Fruit fly (Drosophila melanogaster) whole organism, embryonic: ENCODE results near the gene Rad23.

Experiments used
- Bgb ChIP-seq: fragments of 200-800 bp; sonication (Bioruptor generic); IDR thresholded peaks from 2 replicates; pipeline ENCODE4 v1.3.6; 2022; ENCODE audit warnings: missing biosample characterization, missing genetic modification characterization; ENCODE audit not compliant: partially characterized antibody
- BtbVII ChIP-seq: fragments of 200-800 bp; sonication (Bioruptor generic); optimal IDR thresholded peaks from 3 replicates; lab custom pipeline; 2017; ENCODE audit warnings: missing biosample characterization, mild to moderate bottlenecking, missing genetic modification characterization
- CG1024 ChIP-seq: fragments of 200-800 bp; sonication (Bioruptor generic); IDR thresholded peaks from 2 replicates; pipeline ENCODE4 v1.3.6; 2022; ENCODE audit warnings: missing biosample characterization, missing genetic modification characterization
- CG10267 ChIP-seq: fragments of 200-800 bp; sonication (Bioruptor generic); optimal IDR thresholded peaks from 2 replicates; lab custom pipeline; 2018; ENCODE audit warnings: missing biosample characterization, mild to moderate bottlenecking, missing genetic modification characterization, moderate library complexity
- CG12299 ChIP-seq: fragments of 200-800 bp; sonication (Bioruptor generic); optimal IDR thresholded peaks from 2 replicates; lab custom pipeline; 2018; ENCODE audit warnings: missing biosample characterization, mild to moderate bottlenecking, missing genetic modification characterization
- CG15479 ChIP-seq: fragments of 200-800 bp; sonication (Bioruptor generic); optimal IDR thresholded peaks from 3 replicates; lab custom pipeline; 2019; ENCODE audit warnings: missing biosample characterization, mild to moderate bottlenecking, missing genetic modification characterization, moderate library complexity
- CG1603 ChIP-seq: fragments of 200-800 bp; sonication (Bioruptor generic); optimal IDR thresholded peaks from 2 replicates; lab custom pipeline; 2019; ENCODE audit warnings: missing biosample characterization, mild to moderate bottlenecking, missing genetic modification characterization, moderate library complexity
- CG16813 ChIP-seq: fragments of 200-800 bp; sonication (Bioruptor generic); IDR thresholded peaks from 3 replicates; pipeline ENCODE4 v1.3.6; 2022; ENCODE audit warnings: missing biosample characterization, missing genetic modification characterization; ENCODE audit not compliant: partially characterized antibody
- CG17829 ChIP-seq: fragments of 200-800 bp; optimal IDR thresholded peaks from 2 replicates; lab custom pipeline; 2019; ENCODE audit warnings: missing biosample characterization, mild to moderate bottlenecking, missing genetic modification characterization, moderate library complexity
- CG1832 ChIP-seq: fragments of 200-800 bp; sonication (Bioruptor generic); optimal IDR thresholded peaks from 2 replicates; lab custom pipeline; 2017; ENCODE audit warnings: missing biosample characterization, mild to moderate bottlenecking, missing genetic modification characterization, inconsistent platforms
- CG2116 ChIP-seq: fragments of 200-800 bp; sonication (Bioruptor generic); optimal IDR thresholded peaks from 3 replicates; lab custom pipeline; 2018; ENCODE audit warnings: missing biosample characterization, mild to moderate bottlenecking, missing genetic modification characterization
- CG3065 ChIP-seq: fragments of 200-800 bp; sonication (Bioruptor generic); optimal IDR thresholded peaks from 2 replicates; lab custom pipeline; 2016; ENCODE audit warnings: missing biosample characterization, missing genetic modification characterization
- CG32532 ChIP-seq: fragments of 200-800 bp; sonication (Bioruptor generic); IDR thresholded peaks from 2 replicates; pipeline ENCODE4 v1.3.6; 2022; ENCODE audit warnings: missing biosample characterization, missing genetic modification characterization
- CG3847 ChIP-seq: fragments of 200-800 bp; sonication (Bioruptor generic); IDR thresholded peaks from 2 replicates; pipeline ENCODE4 v1.3.6; 2022; ENCODE audit warnings: missing biosample characterization, missing genetic modification characterization
- CG42726 ChIP-seq: fragments of 200-800 bp; sonication (Bioruptor generic); IDR thresholded peaks from 2 replicates; pipeline ENCODE4 v1.3.6; 2022; ENCODE audit warnings: missing biosample characterization, missing genetic modification characterization; ENCODE audit not compliant: partially characterized antibody
- CG43689 ChIP-seq: fragments of 200-800 bp; sonication (Bioruptor generic); IDR thresholded peaks from 2 replicates; pipeline ENCODE4 v1.3.6; 2022; ENCODE audit warnings: missing biosample characterization, missing genetic modification characterization
- CG7786 ChIP-seq: fragments of 200-800 bp; sonication (Bioruptor generic); optimal IDR thresholded peaks from 2 replicates; lab custom pipeline; 2016; ENCODE audit warnings: missing biosample characterization, missing genetic modification characterization
- CG7963 ChIP-seq: fragments of 200-800 bp; sonication (Bioruptor generic); IDR thresholded peaks from 3 replicates; pipeline ENCODE4 v1.3.6; 2022; ENCODE audit warnings: missing biosample characterization, missing genetic modification characterization; ENCODE audit not compliant: partially characterized antibody
- CG9609 ChIP-seq: fragments of 200-800 bp; sonication (Bioruptor generic); optimal IDR thresholded peaks from 3 replicates; lab custom pipeline; 2016; ENCODE audit warnings: missing biosample characterization, missing genetic modification characterization
- Camta ChIP-seq: fragments of 200-800 bp; sonication (Bioruptor generic); optimal IDR thresholded peaks from 2 replicates; lab custom pipeline; 2016; ENCODE audit warnings: missing biosample characterization, missing genetic modification characterization
- D ChIP-seq, 2 experiments: fragments of 200-800 bp in 1 of 2; fragments of >200 bp in 1 of 2; sonication (Bioruptor generic) in 1 of 2; optimal IDR thresholded peaks; 2 replicates in 1 of 2; 3 replicates in 1 of 2; lab custom pipeline; 2017; ENCODE audit warnings: mild to moderate bottlenecking in 1 of 2, missing biosample characterization in 1 of 2, missing genetic modification characterization in 1 of 2, missing genetic modification reagents in 1 of 2
- Doc3 ChIP-seq: fragments of 200-800 bp; sonication (Bioruptor generic); IDR thresholded peaks from 3 replicates; pipeline ENCODE4 v1.3.6; 2022; ENCODE audit warnings: missing biosample characterization, missing genetic modification characterization; ENCODE audit not compliant: partially characterized antibody
- E2f2 ChIP-seq: fragments of 200-800 bp; sonication (Bioruptor generic); IDR thresholded peaks from 2 replicates; pipeline ENCODE4 v1.3.6; 2022; ENCODE audit warnings: missing biosample characterization, missing genetic modification characterization
- H2.0 ChIP-seq: fragments of 200-800 bp; sonication (Bioruptor generic); IDR thresholded peaks from 2 replicates; pipeline ENCODE4 v1.3.6; 2022; ENCODE audit warnings: missing biosample characterization, missing genetic modification characterization
- Hey ChIP-seq: fragments of 200-800 bp; sonication (Bioruptor generic); optimal IDR thresholded peaks from 3 replicates; lab custom pipeline; 2018; ENCODE audit warnings: missing biosample characterization, mild to moderate bottlenecking, missing genetic modification characterization
- Jarid2 ChIP-seq: fragments of 200-800 bp; sonication (Bioruptor generic); optimal IDR thresholded peaks from 3 replicates; lab custom pipeline; 2017; ENCODE audit warnings: mild to moderate bottlenecking, missing biosample characterization, missing genetic modification reagents, missing genetic modification characterization
- Kr ChIP-seq: fragments of 200-800 bp; sonication (Bioruptor generic); optimal IDR thresholded peaks from 2 replicates; lab custom pipeline; 2017; ENCODE audit warnings: missing biosample characterization, mild to moderate bottlenecking, missing genetic modification characterization
- MESR4 ChIP-seq: fragments of 200-800 bp; sonication (Bioruptor generic); optimal IDR thresholded peaks from 2 replicates; lab custom pipeline; 2018; ENCODE audit warnings: missing biosample characterization, mild to moderate bottlenecking, missing genetic modification characterization, moderate library complexity
- Oli ChIP-seq: fragments of 200-800 bp; sonication (Bioruptor generic); optimal IDR thresholded peaks from 2 replicates; lab custom pipeline; 2018; ENCODE audit warnings: missing biosample characterization, mild to moderate bottlenecking, missing genetic modification characterization, moderate library complexity
- Pdp1 ChIP-seq, 2 experiments: fragments of 200-800 bp; sonication (Bioruptor generic); optimal IDR thresholded peaks; 3 replicates each; lab custom pipeline; 2016; ENCODE audit warnings: missing biosample characterization in 2 of 2, missing genetic modification characterization in 2 of 2, mild to moderate bottlenecking in 1 of 2, moderate library complexity in 1 of 2
- Stat92E ChIP-seq, 3 experiments: fragments of >200 bp in 2 of 3; fragments of 200-800 bp in 1 of 3; sonication (Bioruptor generic) in 1 of 3; optimal IDR thresholded peaks; 2 replicates each; lab custom pipeline; 2017 to 2019; ENCODE audit warnings: missing biosample characterization in 3 of 3, missing genetic modification characterization in 3 of 3, mild to moderate bottlenecking in 1 of 3, moderate library complexity in 1 of 3
- abd-A ChIP-seq: fragments of 200-800 bp; sonication (Bioruptor generic); optimal IDR thresholded peaks from 3 replicates; lab custom pipeline; 2019; ENCODE audit warnings: missing biosample characterization, mild to moderate bottlenecking, missing genetic modification characterization, moderate library complexity
- cas ChIP-seq: fragments of 200-800 bp; sonication (Bioruptor generic); IDR thresholded peaks from 2 replicates; pipeline ENCODE4 v1.3.6; 2022; ENCODE audit warnings: missing biosample characterization, missing genetic modification characterization
- cato ChIP-seq: fragments of 200-800 bp; sonication (Bioruptor generic); optimal IDR thresholded peaks from 2 replicates; lab custom pipeline; 2016; ENCODE audit warnings: missing biosample characterization, missing genetic modification characterization, borderline replicate concordance
- croc ChIP-seq: fragments of 200-800 bp; sonication (Bioruptor generic); conservative IDR thresholded peaks from 3 replicates; pipeline ENCODE4 v1.3.6; 2022; ENCODE audit warnings: missing biosample characterization, missing genetic modification characterization
- ftz-f1 ChIP-seq: fragments of 200-800 bp; sonication (Bioruptor generic); optimal IDR thresholded peaks from 2 replicates; lab custom pipeline; 2016; ENCODE audit warnings: missing biosample characterization, missing genetic modification characterization
- gem ChIP-seq: fragments of 200-800 bp; sonication (Bioruptor generic); optimal IDR thresholded peaks from 2 replicates; lab custom pipeline; 2019; ENCODE audit warnings: missing biosample characterization, mild to moderate bottlenecking, missing genetic modification characterization, moderate library complexity
- prd ChIP-seq, 3 experiments: fragments of >200 bp in 2 of 3; fragments of 200-800 bp in 1 of 3; sonication (Bioruptor generic) in 1 of 3; optimal IDR thresholded peaks in 2 of 3; IDR thresholded peaks in 1 of 3; 2 replicates in 2 of 3; 3 replicates in 1 of 3; pipeline versions ENCODE4 v1.3.6 to Lab custom; 2017 to 2022; ENCODE audit warnings: missing biosample characterization in 1 of 3, missing genetic modification characterization in 1 of 3
- ranshi ChIP-seq: fragments of 200-800 bp; sonication (Bioruptor generic); IDR thresholded peaks from 2 replicates; pipeline ENCODE4 v1.3.6; 2022; ENCODE audit warnings: missing biosample characterization, missing genetic modification characterization
- run ChIP-seq: fragments of 200-800 bp; sonication (Bioruptor generic); optimal IDR thresholded peaks from 3 replicates; lab custom pipeline; 2018; ENCODE audit warnings: missing biosample characterization, mild to moderate bottlenecking, missing genetic modification characterization
- sens ChIP-seq: fragments of 200-800 bp; sonication (Bioruptor generic); peaks from one replicate; lab custom pipeline; 2016; ENCODE audit warnings: missing biosample characterization, missing genetic modification characterization
- sqz ChIP-seq: fragments of 200-800 bp; sonication (Bioruptor generic); optimal IDR thresholded peaks from 3 replicates; lab custom pipeline; 2018; ENCODE audit warnings: missing biosample characterization, mild to moderate bottlenecking, missing genetic modification characterization
- tx ChIP-seq: fragments of 200-800 bp; sonication (Bioruptor generic); optimal IDR thresholded peaks from 2 replicates; lab custom pipeline; 2016; ENCODE audit warnings: missing biosample characterization, missing genetic modification characterization
- vnd ChIP-seq: fragments of 200-800 bp; sonication (Bioruptor generic); IDR thresholded peaks from 3 replicates; pipeline ENCODE4 v1.3.6; 2022; ENCODE audit warnings: missing biosample characterization, missing genetic modification characterization; ENCODE audit not compliant: partially characterized antibody
- wek ChIP-seq: fragments of 200-800 bp; sonication (Bioruptor generic); optimal IDR thresholded peaks from 3 replicates; lab custom pipeline; 2018; ENCODE audit warnings: missing biosample characterization, mild to moderate bottlenecking, missing genetic modification characterization, moderate library complexity
- wor ChIP-seq: fragments of 200-800 bp; sonication (Bioruptor generic); IDR thresholded peaks from 2 replicates; pipeline ENCODE4 v1.3.6; 2022; ENCODE audit warnings: missing biosample characterization, missing genetic modification characterization
- yki ChIP-seq: fragments of >200 bp; optimal IDR thresholded peaks from 3 replicates; lab custom pipeline; 2018

Rad23 gene

DNA sequence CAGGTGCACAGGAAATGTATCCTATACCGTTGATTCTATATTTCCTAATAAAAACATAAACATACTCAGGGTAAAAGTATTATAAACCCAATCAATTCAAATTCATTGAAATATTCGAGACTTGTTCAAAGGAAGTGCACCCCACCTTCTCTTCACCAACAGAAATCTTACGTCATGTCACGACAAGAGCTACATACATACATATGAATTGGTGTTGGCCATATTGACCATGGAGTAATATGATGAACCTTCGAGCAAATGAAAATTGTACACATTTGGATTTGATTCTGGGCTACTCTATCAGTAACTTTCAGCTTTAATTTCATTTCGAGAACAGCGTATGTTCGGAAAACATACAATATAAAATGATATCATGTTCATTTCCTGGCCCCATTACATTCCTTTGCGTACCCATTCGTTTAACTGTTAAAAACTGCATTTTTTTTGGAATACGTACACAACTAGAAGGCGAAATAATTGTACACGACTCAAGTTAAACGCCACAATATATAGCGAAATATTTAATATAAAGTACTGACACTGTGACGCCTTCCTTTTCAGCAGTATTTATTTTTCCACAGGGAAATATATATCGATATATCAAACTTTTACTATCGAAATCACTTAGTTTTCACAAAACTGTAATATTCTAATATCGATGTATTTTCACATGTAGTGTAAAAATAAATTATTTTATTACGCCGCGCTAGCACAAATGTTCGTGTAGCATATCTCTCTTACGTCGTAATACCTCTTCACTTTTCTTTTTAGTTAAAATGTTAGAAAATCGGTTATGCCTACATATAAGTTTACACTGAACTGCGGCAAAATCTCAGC lies 50.4 kb downstream of the Rad23 start, which contains the start of gene PMCA (continued):
- TF ChIP-seq CG12299 (tag; lab: Kevin White, UChicago): no peak
- no peak for TF ChIP-seq CG3847 (GFP tag; lab: Robert Waterston, UW)
- peak; percentile 39; the same call in 1 of the 2 replicates for TF ChIP-seq E2f2
- TF ChIP-seq sens (GFP tag; lab: Kevin White, UChicago): peak; percentile 55
- TF ChIP-seq CG2116: peak; percentile 40
- no peak for TF ChIP-seq sqz
- TF ChIP-seq abd-A (tag; lab: Kevin White, UChicago): no peak
- peak; percentile 83 for TF ChIP-seq Bgb (GFP tag; lab: Robert Waterston, UW)
- TF ChIP-seq vnd (GFP tag; lab: Robert Waterston, UW): peak; percentile 68; the same call in 2 of the 3 replicates
- TF ChIP-seq CG10267: no peak
- no peak for TF ChIP-seq tx
- peak; percentile 55; the same call in 1 of the 2 replicates for TF ChIP-seq CG1024
- no peak for TF ChIP-seq ranshi (GFP tag; lab: Robert Waterston, UW)
- no peak for TF ChIP-seq Camta (GFP tag; lab: Kevin White, UChicago)
- no peak for TF ChIP-seq Stat92E (GFP tag; optimal IDR thresholded peaks at IDR 0.05; lab: Kevin White, UChicago)
- no peak for TF ChIP-seq ftz-f1 (GFP tag; lab: Kevin White, UChicago)
- TF ChIP-seq CG32532 (GFP tag; lab: Robert Waterston, UW): no peak
- TF ChIP-seq BtbVII (GFP tag; lab: Kevin White, UChicago): no peak
- TF ChIP-seq CG3065 (GFP tag; lab: Kevin White, UChicago): no peak
- TF ChIP-seq cas (GFP tag; lab: Robert Waterston, UW): no peak
- TF ChIP-seq CG1832 (GFP tag; lab: Kevin White, UChicago): no peak
- TF ChIP-seq CG16813 (GFP tag; lab: Robert Waterston, UW): peak; percentile 76; the same call in 2 of the 3 replicates
- no peak for TF ChIP-seq CG43689 (GFP tag; lab: Robert Waterston, UW)
- TF ChIP-seq Oli: no peak
- TF ChIP-seq Jarid2 (GFP tag; lab: Kevin White, UChicago): no peak
- no peak for TF ChIP-seq CG9609
- TF ChIP-seq croc: no peak
- TF ChIP-seq CG1603 (tag; lab: Kevin White, UChicago): peak; percentile 39
- TF ChIP-seq MESR4 (GFP tag; lab: Kevin White, UChicago): peak; percentile 92
- no peak for TF ChIP-seq gem
- no peak for TF ChIP-seq run (tag; lab: Kevin White, UChicago)
- peak; percentile 65 for TF ChIP-seq Doc3
- no peak for TF ChIP-seq CG7963 (GFP tag; lab: Robert Waterston, UW)
- peak; percentile 73 for TF ChIP-seq CG15479 (GFP tag; lab: Kevin White, UChicago)
- no peak for TF ChIP-seq wek (GFP tag; lab: Kevin White, UChicago)
- no peak for TF ChIP-seq CG7786 (GFP tag; lab: Kevin White, UChicago)
- TF ChIP-seq Kr (GFP tag; lab: Kevin White, UChicago): no peak
- TF ChIP-seq prd (optimal IDR thresholded peaks at IDR 0.05; lab: Kevin White, UChicago): no peak
- no peak for TF ChIP-seq prd (GFP tag; IDR thresholded peaks at IDR 0.05; lab: Robert Waterston, UW)
- no peak for TF ChIP-seq cato (GFP tag; lab: Kevin White, UChicago)
- peak in 1 of 2 experiments; percentile 99 for TF ChIP-seq Pdp1 (GFP tag; optimal IDR thresholded peaks at IDR 0.05; lab: Kevin White, UChicago)
- TF ChIP-seq H2.0 (GFP tag; lab: Robert Waterston, UW): no peak
- TF ChIP-seq yki (lab: Kevin White, UChicago): no peak
- TF ChIP-seq D (optimal IDR thresholded peaks at IDR 0.05; lab: Kevin White, UChicago): no peak
- TF ChIP-seq D (GFP tag; optimal IDR thresholded peaks at IDR 0.05; lab: Kevin White, UChicago): no peak
- TF ChIP-seq Hey (tag; lab: Kevin White, UChicago): no peak
- TF ChIP-seq wor: no peak
- TF ChIP-seq CG17829 (tag; lab: Kevin White, UChicago): no peak
- no peak for TF ChIP-seq CG42726 (GFP tag; lab: Robert Waterston, UW)
